Fruit fly (Drosophila melanogaster): Measurements from ENCODE around the gene orb2.
A peak's percentile ranks its signal among the peaks of the same experiment; 100 is the strongest.

The orb2 gene

DNA sequence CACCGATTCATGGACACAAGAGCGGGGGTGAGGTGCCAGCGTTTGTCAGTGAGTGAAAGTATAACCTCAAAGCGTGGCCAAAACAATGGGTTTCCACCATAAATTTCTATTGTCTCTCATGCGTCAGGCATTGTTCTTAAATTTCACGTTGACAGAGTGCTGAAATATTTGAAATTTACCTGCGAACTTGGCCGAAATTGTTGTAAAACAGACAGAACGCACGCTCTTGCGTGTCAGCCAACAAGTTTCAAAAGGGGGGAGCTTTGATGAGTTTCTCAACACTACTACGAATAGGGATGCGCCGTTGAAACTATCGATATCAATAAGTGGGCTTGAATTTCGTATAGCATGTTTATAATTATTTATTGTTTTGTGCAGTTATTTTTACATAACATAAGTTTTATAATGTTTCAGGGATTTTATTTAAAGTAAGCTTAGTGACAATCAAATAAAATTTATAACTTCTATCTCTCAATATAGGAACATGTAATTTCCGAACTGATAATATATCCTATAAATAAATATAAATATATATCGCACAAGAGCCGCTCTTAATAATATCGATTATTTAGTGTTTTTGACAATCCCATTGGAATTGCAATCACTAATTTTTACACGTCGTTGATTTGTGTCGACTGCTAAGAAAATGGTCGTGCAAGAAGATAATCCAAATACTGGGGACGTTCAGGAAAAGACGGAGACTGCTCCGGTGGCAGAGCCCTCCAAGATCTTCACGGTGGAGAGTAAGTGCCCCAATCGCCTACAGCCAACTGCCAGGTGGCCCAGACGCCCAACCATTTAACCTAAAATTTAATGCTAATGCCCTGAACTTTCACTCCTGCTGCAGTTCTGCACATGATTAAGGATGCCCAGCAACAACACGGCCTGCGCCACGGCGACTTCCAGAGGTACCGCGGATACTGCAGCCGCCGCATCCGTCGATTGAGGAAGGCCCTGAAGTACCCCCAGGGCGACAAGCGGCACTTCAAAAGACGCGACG, 20.5 kb upstream of the orb2 start, which contains the start of the genes pix and Srp68:
pix (minus strand) TSS at position 288 of the 1,000 bp plus-strand sequence.
Srp68 (plus strand) TSS at position 569 of the 1,000 bp plus-strand sequence.
- TF ChIP-seq CG9797 (GFP tag; optimal IDR thresholded peaks at IDR 0.05): peak; percentile 30
- TF ChIP-seq inv (GFP tag; IDR thresholded peaks at IDR 0.05; ENCODE audit: partially characterized antibody): peak; percentile 86
- TF ChIP-seq PHDP (tag; optimal IDR thresholded peaks at IDR 0.05): peak; percentile 58
- TF ChIP-seq lola (GFP tag; optimal IDR thresholded peaks at IDR 0.05): peak in 1 of 3 experiments; percentile 75
- TF ChIP-seq bab2 (GFP tag; optimal IDR thresholded peaks at IDR 0.05): peak; percentile 34
- TF ChIP-seq phol (tag; optimal IDR thresholded peaks at IDR 0.05): peak; percentile 80
- peak; percentile 88 for TF ChIP-seq CG17361 (GFP tag; IDR thresholded peaks at IDR 0.05)
- peak; percentile 48 for TF ChIP-seq CG17385 (GFP tag; optimal IDR thresholded peaks at IDR 0.05)
- TF ChIP-seq HHEX (GFP tag; optimal IDR thresholded peaks at IDR 0.05): peak; percentile 44
- TF ChIP-seq Optix (GFP tag; IDR thresholded peaks at IDR 0.05): no peak
- TF ChIP-seq fd3F (GFP tag; optimal IDR thresholded peaks at IDR 0.05): peak; percentile 43
- TF ChIP-seq Poxn (GFP tag; IDR thresholded peaks at IDR 0.05): no peak
- TF ChIP-seq CG15696 (tag; optimal IDR thresholded peaks at IDR 0.05): peak; percentile 66
- 0 out of 2 replicates have a peak, but pooled peaks have one; percentile 14 for TF ChIP-seq CG31224 (GFP tag; IDR thresholded peaks at IDR 0.05)
- no peak for TF ChIP-seq ase (GFP tag; IDR thresholded peaks at IDR 0.05)
- peak; percentile 54 for TF ChIP-seq stwl (tag; optimal IDR thresholded peaks at IDR 0.05)
- peak; percentile 97 for TF ChIP-seq BEAF-32 (GFP tag; optimal IDR thresholded peaks at IDR 0.05)
- TF ChIP-seq CG4617 (GFP tag; optimal IDR thresholded peaks at IDR 0.05; ENCODE audit: borderline replicate concordance): peak; percentile 67
- peak; percentile 59 for TF ChIP-seq chn (GFP tag; optimal IDR thresholded peaks at IDR 0.05)
- peak; percentile 78; the same call in 1 of the 2 replicates for TF ChIP-seq hbn (GFP tag; IDR thresholded peaks at IDR 0.05; ENCODE audit: partially characterized antibody)
- TF ChIP-seq Bgb (GFP tag; IDR thresholded peaks at IDR 0.05; ENCODE audit: partially characterized antibody): peak; percentile 47; the same call in 1 of the 2 replicates
- TF ChIP-seq CG30020 (tag; optimal IDR thresholded peaks at IDR 0.05): peak; percentile 78
- no peak for TF ChIP-seq cg (GFP tag; optimal IDR thresholded peaks at IDR 0.05)
- TF ChIP-seq CG33557 (GFP tag; optimal IDR thresholded peaks at IDR 0.05): peak; percentile 75
- TF ChIP-seq Aef1 (GFP tag; IDR thresholded peaks at IDR 0.05): no peak; the same call in 2 of the 3 replicates
- no peak for TF ChIP-seq CG12219 (GFP tag; optimal IDR thresholded peaks at IDR 0.05)
- peak; percentile 32 for TF ChIP-seq CG15514 (GFP tag; optimal IDR thresholded peaks at IDR 0.05)
- TF ChIP-seq CG11560 (tag; IDR thresholded peaks at IDR 0.05): no peak
- no peak for TF ChIP-seq CG13894 (tag; optimal IDR thresholded peaks at IDR 0.05)
- TF ChIP-seq CG4328 (GFP tag; optimal IDR thresholded peaks at IDR 0.05): peak; percentile 64
- TF ChIP-seq CG4360 (GFP tag; IDR thresholded peaks at IDR 0.05): no peak
- TF ChIP-seq MBD-R2 (GFP tag; IDR thresholded peaks at IDR 0.05): peak; percentile 72
- peak; percentile 92 for TF ChIP-seq Dll (GFP tag; IDR thresholded peaks at IDR 0.05; ENCODE audit: partially characterized antibody)
- 0 out of 2 replicates have a peak, but pooled peaks have one; percentile 34 for TF ChIP-seq NFAT (GFP tag; IDR thresholded peaks at IDR 0.05)
- TF ChIP-seq shn (GFP tag; optimal IDR thresholded peaks at IDR 0.05): peak; percentile 16
- TF ChIP-seq CG18619 (GFP tag; optimal IDR thresholded peaks at IDR 0.05): peak; percentile 50
- peak; percentile 13 for TF ChIP-seq vfl (GFP tag; optimal IDR thresholded peaks at IDR 0.05)
- TF ChIP-seq cas (GFP tag; IDR thresholded peaks at IDR 0.05): no peak
- peak; percentile 61 for TF ChIP-seq CG10209 (GFP tag; optimal IDR thresholded peaks at IDR 0.05)
- peak; percentile 78 for TF ChIP-seq unc-4 (GFP tag; IDR thresholded peaks at IDR 0.05; ENCODE audit: partially characterized antibody)
- TF ChIP-seq CG16863 (GFP tag; optimal IDR thresholded peaks at IDR 0.05): peak; percentile 10
- peak; percentile 57 for TF ChIP-seq slou (GFP tag; optimal IDR thresholded peaks at IDR 0.05)
- peak; percentile 87 for TF ChIP-seq CG14710 (tag; optimal IDR thresholded peaks at IDR 0.05)
- 0 out of 3 replicates have a peak, but pooled peaks have one; percentile 48 for TF ChIP-seq ken (GFP tag; IDR thresholded peaks at IDR 0.05)
- peak; percentile 67 for TF ChIP-seq HLH4C (GFP tag; IDR thresholded peaks at IDR 0.05; ENCODE audit: partially characterized antibody)
- TF ChIP-seq kah (GFP tag; optimal IDR thresholded peaks at IDR 0.05): peak; percentile 26

Data from whole organism, embryonic.